Fruit fly (Drosophila melanogaster) whole organism: Measurements from ENCODE around the gene Nckx30C.

Experiments
- CG8478 ChIP-seq: fragments of >200 bp; optimal IDR thresholded peaks from 2 replicates; lab custom pipeline; 2018; ENCODE audit warnings: inconsistent platforms
- EcR ChIP-seq, 2 experiments: fragments of >200 bp; optimal IDR thresholded peaks; 2 replicates each; lab custom pipeline; 2017; ENCODE audit warnings: missing biosample characterization in 2 of 2, missing genetic modification characterization in 2 of 2, missing genetic modification reagents in 2 of 2
- psq ChIP-seq: fragments of >200 bp; optimal IDR thresholded peaks from 2 replicates; lab custom pipeline; 2017
- usp ChIP-seq: fragments of >200 bp; optimal IDR thresholded peaks from 2 replicates; lab custom pipeline; 2017; ENCODE audit warnings: missing biosample characterization, missing genetic modification characterization, mixed read lengths

dm6 chr2L:9753357-9753756 lies 7.1 kb upstream of the Nckx30C start:
- no peak for TF ChIP-seq psq
- TF ChIP-seq EcR (GFP tag; optimal IDR thresholded peaks at IDR 0.05; lab: Kevin White, UChicago) = no peak
- TF ChIP-seq CG8478 (lab: Kevin White, UChicago) = no peak
- TF ChIP-seq usp (GFP tag; lab: Kevin White, UChicago) = no peak
